Worm (Caenorhabditis elegans) whole organism, L2 larva: Measurements from ENCODE around the gene C39B10.7.

Source experiments
- C34F6.9 ChIP-seq: fragments of 150-350 bp; optimal IDR thresholded peaks from 2 replicates; lab custom pipeline; 2014; ENCODE audit warnings: missing biosample characterization, missing genetic modification characterization
- F13H6.1 ChIP-seq: sonication (generic microtip); optimal IDR thresholded peaks from 2 replicates; lab custom pipeline; 2016; ENCODE audit warnings: missing genetic modification characterization, missing compliant biosample characterization
- R02D3.7 ChIP-seq: fragments of 150-350 bp; optimal IDR thresholded peaks from 2 replicates; lab custom pipeline; 2014; ENCODE audit warnings: missing biosample characterization, missing genetic modification characterization
- ZK546.5 ChIP-seq: sonication (generic microtip); optimal IDR thresholded peaks from 2 replicates; lab custom pipeline; 2017; ENCODE audit warnings: missing biosample characterization, missing genetic modification characterization
- alr-1 ChIP-seq: fragments of 150-350 bp; optimal IDR thresholded peaks from 2 replicates; lab custom pipeline; 2014; ENCODE audit warnings: missing biosample characterization, missing genetic modification characterization
- ama-1 ChIP-seq: fragments of 150-350 bp; optimal IDR thresholded peaks from 2 replicates; lab custom pipeline; 2018; ENCODE audit warnings: inconsistent platforms
- blmp-1 ChIP-seq: sonication (generic microtip); optimal IDR thresholded peaks from 2 replicates; lab custom pipeline; 2017; ENCODE audit warnings: missing genetic modification characterization, mild to moderate bottlenecking, missing compliant biosample characterization, antibody characterized with exemption, moderate library complexity; ENCODE audit not compliant: insufficient read depth
- ceh-82 ChIP-seq: fragments of 150-350 bp; optimal IDR thresholded peaks from 2 replicates; lab custom pipeline; 2014; ENCODE audit warnings: missing biosample characterization, missing genetic modification characterization
- dmd-4 ChIP-seq: sonication (generic microtip); optimal IDR thresholded peaks from 2 replicates; lab custom pipeline; 2017; ENCODE audit warnings: missing biosample characterization, missing genetic modification characterization
- egl-27 ChIP-seq: sonication (generic microtip); optimal IDR thresholded peaks from 3 replicates; lab custom pipeline; 2017; ENCODE audit warnings: missing biosample characterization, missing genetic modification reagents, missing genetic modification characterization
- elt-3 ChIP-seq: sonication (generic microtip); optimal IDR thresholded peaks from 2 replicates; lab custom pipeline; 2017; ENCODE audit warnings: missing biosample characterization, missing genetic modification characterization
- fos-1 ChIP-seq: fragments of 150-350 bp; optimal IDR thresholded peaks from 2 replicates; lab custom pipeline; 2014; ENCODE audit warnings: missing biosample characterization, missing genetic modification characterization
- lin-13 ChIP-seq: fragments of 150-350 bp; optimal IDR thresholded peaks from 2 replicates; lab custom pipeline; 2014; ENCODE audit warnings: missing biosample characterization, missing genetic modification reagents, missing genetic modification characterization
- lin-39 ChIP-seq: fragments of 150-350 bp; optimal IDR thresholded peaks from 2 replicates; lab custom pipeline; 2014; ENCODE audit warnings: missing biosample characterization, missing genetic modification reagents, missing genetic modification characterization
- lsy-2 ChIP-seq, 2 experiments: fragments of 150-350 bp in 1 of 2; sonication (generic microtip) in 1 of 2; optimal IDR thresholded peaks; 2 replicates each; lab custom pipeline; 2014 to 2017; ENCODE audit warnings: missing biosample characterization in 2 of 2, missing genetic modification characterization in 2 of 2
- mab-5 ChIP-seq: fragments of 150-350 bp; optimal IDR thresholded peaks from 2 replicates; lab custom pipeline; 2014; ENCODE audit warnings: missing biosample characterization, missing genetic modification characterization
- mbf-1 ChIP-seq: sonication (generic microtip); optimal IDR thresholded peaks from 2 replicates; lab custom pipeline; 2017; ENCODE audit warnings: missing biosample characterization, missing genetic modification characterization
- mdl-1 ChIP-seq, 2 experiments: fragments of 150-350 bp in 1 of 2; sonication (generic microtip) in 1 of 2; optimal IDR thresholded peaks; 2 replicates each; lab custom pipeline; 2017; ENCODE audit warnings: missing biosample characterization in 2 of 2, missing genetic modification characterization in 2 of 2
- nhr-10 ChIP-seq: sonication (generic microtip); optimal IDR thresholded peaks from 2 replicates; lab custom pipeline; 2017; ENCODE audit warnings: missing biosample characterization, missing genetic modification characterization
- nhr-11 ChIP-seq: fragments of 150-350 bp; optimal IDR thresholded peaks from 2 replicates; lab custom pipeline; 2014; ENCODE audit warnings: missing biosample characterization, missing genetic modification characterization
- nhr-12 ChIP-seq: fragments of 150-350 bp; optimal IDR thresholded peaks from 2 replicates; lab custom pipeline; 2014; ENCODE audit warnings: missing biosample characterization, missing genetic modification characterization
- nhr-129 ChIP-seq: fragments of 150-350 bp; optimal IDR thresholded peaks from 2 replicates; lab custom pipeline; 2014; ENCODE audit warnings: missing biosample characterization, missing genetic modification characterization
- nhr-237 ChIP-seq: fragments of 150-350 bp; optimal IDR thresholded peaks from 2 replicates; lab custom pipeline; 2014; ENCODE audit warnings: missing biosample characterization, missing genetic modification characterization
- nhr-25 ChIP-seq: fragments of 150-350 bp; sonication (generic microtip); optimal IDR thresholded peaks from 3 replicates; lab custom pipeline; 2014; ENCODE audit warnings: missing biosample characterization, missing genetic modification characterization
- nhr-6 ChIP-seq: fragments of 150-350 bp; optimal IDR thresholded peaks from 2 replicates; lab custom pipeline; 2014; ENCODE audit warnings: missing biosample characterization, missing genetic modification characterization
- peb-1 ChIP-seq: fragments of 150-350 bp; optimal IDR thresholded peaks from 2 replicates; lab custom pipeline; 2014; ENCODE audit warnings: missing biosample characterization, missing genetic modification characterization
- sem-4 ChIP-seq: fragments of 150-350 bp; optimal IDR thresholded peaks from 2 replicates; lab custom pipeline; 2014; ENCODE audit warnings: missing biosample characterization, missing genetic modification reagents, missing genetic modification characterization
- sma-3 ChIP-seq: sonication (generic microtip); optimal IDR thresholded peaks from 2 replicates; lab custom pipeline; 2016; ENCODE audit warnings: missing genetic modification reagents, missing genetic modification characterization, missing compliant biosample characterization
- sma-9 ChIP-seq, 2 experiments: fragments of 150-350 bp in 1 of 2; sonication (generic microtip) in 1 of 2; optimal IDR thresholded peaks; 2 replicates each; lab custom pipeline; 2014 to 2016; ENCODE audit warnings: missing genetic modification characterization in 2 of 2, mild to moderate bottlenecking in 1 of 2, missing biosample characterization in 1 of 2, missing compliant biosample characterization in 1 of 2, missing genetic modification reagents in 1 of 2, moderate library complexity in 1 of 2
- snpc-4 ChIP-seq: fragments of 150-350 bp; optimal IDR thresholded peaks from 2 replicates; lab custom pipeline; 2014; ENCODE audit warnings: missing biosample characterization, missing genetic modification characterization
- unc-39 ChIP-seq: fragments of 150-350 bp; optimal IDR thresholded peaks from 2 replicates; lab custom pipeline; 2014; ENCODE audit warnings: missing biosample characterization, missing genetic modification characterization
- unc-55 ChIP-seq: fragments of 150-350 bp; sonication (generic microtip); optimal IDR thresholded peaks from 3 replicates; lab custom pipeline; 2014; ENCODE audit warnings: missing biosample characterization, missing genetic modification reagents, missing genetic modification characterization
- unc-62 ChIP-seq: fragments of 150-350 bp; optimal IDR thresholded peaks from 2 replicates; lab custom pipeline; 2014; ENCODE audit warnings: missing biosample characterization, missing genetic modification reagents, missing genetic modification characterization
- ztf-11 ChIP-seq: sonication (generic microtip); optimal IDR thresholded peaks from 2 replicates; lab custom pipeline; 2017; ENCODE audit warnings: missing biosample characterization, missing genetic modification characterization
- ztf-4 ChIP-seq: fragments of 150-350 bp; optimal IDR thresholded peaks from 2 replicates; lab custom pipeline; 2014; ENCODE audit warnings: missing biosample characterization, missing genetic modification characterization

The C39B10.7 gene

DNA sequence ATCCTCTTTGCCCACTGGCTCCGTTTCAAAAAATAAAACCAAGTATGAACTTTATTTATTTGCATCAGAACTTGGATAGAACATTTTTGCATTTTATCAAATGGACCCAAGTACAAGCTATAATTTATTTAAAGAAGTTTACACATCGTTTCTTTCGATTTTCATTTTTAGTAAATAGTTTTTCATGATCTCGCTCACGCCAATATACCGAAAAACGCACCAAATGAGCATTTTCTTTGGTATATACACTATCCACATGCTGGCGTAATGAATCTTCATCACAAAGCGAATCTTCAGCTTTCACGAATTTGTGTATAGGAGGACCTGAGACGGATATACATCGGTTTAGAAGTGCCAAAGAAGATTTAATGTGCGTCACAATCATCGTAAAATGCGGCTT is at the start of gene C39B10.7:
TSS of gene C39B10.7 (plus strand) at position 301 of the 400 bp plus-strand sequence.
- no peak for TF ChIP-seq nhr-12 (tag; lab: Kevin White, UChicago)
- no peak for TF ChIP-seq ceh-82 (tag; lab: Kevin White, UChicago)
- no peak for TF ChIP-seq ztf-11
- TF ChIP-seq mbf-1 (tag; lab: Kevin White, UChicago): no peak
- TF ChIP-seq peb-1 (tag; lab: Kevin White, UChicago): no peak
- no peak for TF ChIP-seq sma-3 (GFP tag; lab: Kevin White, UChicago)
- TF ChIP-seq ZK546.5: no peak
- TF ChIP-seq blmp-1 (tag; lab: Kevin White, UChicago): no peak
- TF ChIP-seq lsy-2 (tag; optimal IDR thresholded peaks at IDR 0.05; lab: Kevin White, UChicago): no peak
- TF ChIP-seq fos-1: no peak
- TF ChIP-seq egl-27 (tag; lab: Kevin White, UChicago): no peak
- TF ChIP-seq nhr-25 (tag; lab: Kevin White, UChicago): no peak
- TF ChIP-seq snpc-4 (tag; lab: Kevin White, UChicago): no peak
- no peak for TF ChIP-seq sma-9 (GFP tag; optimal IDR thresholded peaks at IDR 0.05; lab: Kevin White, UChicago)
- TF ChIP-seq sma-9 (tag; optimal IDR thresholded peaks at IDR 0.05; lab: Kevin White, UChicago): no peak
- no peak for TF ChIP-seq ama-1
- TF ChIP-seq nhr-6 (tag; lab: Kevin White, UChicago): no peak
- TF ChIP-seq unc-55 (GFP tag; lab: Kevin White, UChicago): no peak
- TF ChIP-seq elt-3 (tag; lab: Kevin White, UChicago): no peak

DNA sequence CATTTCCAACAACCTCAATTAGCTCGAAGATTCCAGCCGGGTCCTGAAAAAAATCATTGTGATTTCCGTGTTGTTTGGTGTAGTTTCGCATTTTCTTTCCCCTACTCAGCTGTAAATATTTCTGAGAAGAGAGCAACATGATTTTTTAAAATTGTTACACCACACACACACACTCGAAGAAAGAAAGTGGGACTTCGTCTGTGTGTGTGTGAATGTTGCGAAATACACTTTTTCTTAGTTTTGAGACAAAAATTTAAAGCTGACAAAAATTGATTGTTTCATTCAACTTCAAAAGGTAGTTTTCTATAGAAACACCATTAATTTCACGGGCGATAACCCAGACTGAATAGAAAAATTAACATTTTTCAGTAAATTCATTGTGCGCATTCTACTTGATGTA is 48.6 kb upstream of the C39B10.7 start:
- no peak for TF ChIP-seq mdl-1 (tag; optimal IDR thresholded peaks at IDR 0.05; lab: Kevin White, UChicago)
- TF ChIP-seq unc-55 (GFP tag; lab: Kevin White, UChicago): peak; percentile 9

DNA sequence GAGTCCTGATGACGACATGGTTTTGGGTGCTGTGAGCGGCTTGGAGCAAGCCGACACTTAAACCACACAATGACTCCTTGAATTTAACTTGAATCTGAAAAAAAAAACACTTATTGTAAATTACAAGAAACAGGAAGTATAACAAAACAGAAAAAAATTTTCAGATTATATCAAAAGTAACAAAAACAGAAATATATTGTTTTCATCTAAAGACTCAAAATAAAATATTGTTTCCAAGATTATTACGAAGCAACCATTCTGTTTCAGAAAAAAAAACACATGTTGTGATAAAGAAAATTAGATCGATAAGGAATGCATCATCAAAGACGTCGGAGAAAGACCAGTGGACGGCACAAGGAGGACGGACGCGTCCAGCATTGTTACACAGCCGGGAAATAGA is 48.1 kb upstream of the C39B10.7 start, which contains the start of gene mig-15:
TSS of gene mig-15 (minus strand) at position 101 of the 400 bp plus-strand sequence.
- TF ChIP-seq sma-3 (GFP tag; lab: Kevin White, UChicago) (no peak), lin-39 (tag; lab: Kevin White, UChicago) (no peak), R02D3.7 (tag; lab: Kevin White, UChicago) (no peak), alr-1 (no peak), nhr-129 (tag; lab: Kevin White, UChicago) (no peak), fos-1 (no peak), ceh-82 (tag; lab: Kevin White, UChicago) (no peak), C34F6.9 (no peak), mdl-1 (tag; optimal IDR thresholded peaks at IDR 0.05; lab: Kevin White, UChicago) (no peak), sma-9 (GFP tag; optimal IDR thresholded peaks at IDR 0.05; lab: Kevin White, UChicago) (no peak), sma-9 (tag; optimal IDR thresholded peaks at IDR 0.05; lab: Kevin White, UChicago) (no peak), unc-55 (GFP tag; lab: Kevin White, UChicago) (no peak)
- TF ChIP-seq, all 48 proteins: peak for 0

DNA sequence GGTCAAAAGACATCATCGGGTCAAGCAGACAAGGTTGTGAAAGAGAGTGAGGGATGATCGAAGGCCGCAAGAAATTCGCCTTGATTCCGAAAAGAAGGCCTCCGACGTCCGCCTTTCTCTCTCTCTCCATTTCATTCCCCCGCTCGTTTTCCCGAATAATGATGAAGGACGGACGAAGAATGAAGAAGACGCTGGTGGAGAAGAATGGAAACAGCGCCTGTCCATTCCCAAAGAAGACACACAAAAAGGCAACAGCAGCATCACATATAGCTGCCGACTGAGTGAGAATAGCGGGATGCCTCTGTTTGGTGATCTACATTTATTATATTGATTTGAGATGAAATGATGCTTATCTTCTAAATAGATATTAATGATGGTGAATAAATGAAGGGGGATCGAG is 47.5 kb upstream of the C39B10.7 start:
- TF ChIP-seq mab-5 (tag; lab: Kevin White, UChicago) (no peak), unc-39 (tag; lab: Kevin White, UChicago) (no peak), lin-39 (tag; lab: Kevin White, UChicago) (no peak), nhr-237 (no peak), dmd-4 (tag; lab: Kevin White, UChicago) (no peak), nhr-129 (tag; lab: Kevin White, UChicago) (peak; percentile 1), mdl-1 (tag; optimal IDR thresholded peaks at IDR 0.05; lab: Kevin White, UChicago) (no peak), unc-62 (GFP tag; lab: Kevin White, UChicago) (no peak), lin-13 (GFP tag; lab: Kevin White, UChicago) (no peak), sem-4 (no peak), ZK546.5 (no peak), nhr-6 (tag; lab: Kevin White, UChicago) (no peak), ztf-4 (tag; lab: Kevin White, UChicago) (no peak), fos-1 (peak; percentile 21), sma-3 (GFP tag; lab: Kevin White, UChicago) (no peak), nhr-25 (tag; lab: Kevin White, UChicago) (peak; percentile 20), nhr-10 (tag; lab: Kevin White, UChicago) (no peak), alr-1 (no peak), ztf-11 (no peak), F13H6.1 (tag; lab: Kevin White, UChicago) (no peak), blmp-1 (tag; lab: Kevin White, UChicago) (no peak), nhr-11 (no peak), snpc-4 (tag; lab: Kevin White, UChicago) (no peak)
